Worm (Caenorhabditis elegans): ENCODE data around the gene pygo-1.

DNA sequence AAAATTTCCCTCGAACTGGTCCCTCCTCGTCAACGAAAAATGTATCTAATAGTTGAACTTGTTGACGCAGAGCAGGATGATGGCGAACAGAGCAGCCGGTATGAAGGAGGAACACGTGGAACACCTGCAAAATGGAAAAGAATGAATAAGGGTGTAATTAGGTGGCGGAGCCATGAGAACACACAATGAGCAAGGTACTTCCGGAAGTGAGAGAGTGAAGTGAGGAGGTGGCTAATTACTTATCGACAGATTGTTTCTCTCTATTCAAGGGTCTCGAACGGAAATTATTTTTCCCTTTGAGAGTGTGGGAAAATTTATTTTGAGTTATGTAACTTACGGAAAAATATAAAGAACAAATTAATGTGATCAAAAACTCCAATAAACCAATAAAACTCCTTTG lies 10.4 kb downstream of the pygo-1 start:
- no peak for TF ChIP-seq nhr-80 (tag; optimal IDR thresholded peaks at IDR 0.05)
- no peak for TF ChIP-seq hlh-12 (tag; optimal IDR thresholded peaks at IDR 0.05)
- no peak for TF ChIP-seq lag-1 (GFP tag; IDR thresholded peaks at IDR 0.05)
- no peak for TF ChIP-seq F49E8.2 (tag; optimal IDR thresholded peaks at IDR 0.05; ENCODE audit: insufficient read depth)
- TF ChIP-seq nhr-90 (tag; optimal IDR thresholded peaks at IDR 0.05) = no peak
- no peak for TF ChIP-seq nfya-1 (tag; optimal IDR thresholded peaks at IDR 0.05; ENCODE audit: borderline replicate concordance, insufficient read depth)
- TF ChIP-seq ets-4 (GFP tag; optimal IDR thresholded peaks at IDR 0.05) = no peak
- no peak for TF ChIP-seq F57C9.4 (tag; optimal IDR thresholded peaks at IDR 0.05)
- no peak for TF ChIP-seq bed-1 (GFP tag; IDR thresholded peaks at IDR 0.05)
- TF ChIP-seq ceh-91 (GFP tag; IDR thresholded peaks at IDR 0.05) = no peak
- no peak for TF ChIP-seq ceh-79 (tag; optimal IDR thresholded peaks at IDR 0.05)
- no peak for TF ChIP-seq dpl-1 (GFP tag; optimal IDR thresholded peaks at IDR 0.05)
- no peak for TF ChIP-seq Y79H2A.3 (GFP tag; conservative IDR thresholded peaks at IDR 0.05)

Data from whole organism, young adult.